Fruit fly (Drosophila melanogaster): ENCODE data around the gene CRAT.
A peak's percentile ranks its signal among the peaks of the same experiment; 100 is the strongest.

The CRAT gene

dm6 chr3R:6405674-6406565 is 30.1 kb upstream of the CRAT start, which contains the start of gene Dmtn:
TSS of gene Dmtn (minus strand) at chr3R:6405895.
- peak; percentile 16 for TF ChIP-seq CG1620 (GFP tag; optimal IDR thresholded peaks at IDR 0.05)
- TF ChIP-seq Mnt (GFP tag; optimal IDR thresholded peaks at IDR 0.05) = peak; percentile 54
- TF ChIP-seq CG7045 (GFP tag; optimal IDR thresholded peaks at IDR 0.05) = no peak
- peak; percentile 67 for TF ChIP-seq toe (GFP tag; optimal IDR thresholded peaks at IDR 0.05)
- peak; percentile 50 for TF ChIP-seq ovo (GFP tag; optimal IDR thresholded peaks at IDR 0.05)
- TF ChIP-seq Clk (GFP tag; optimal IDR thresholded peaks at IDR 0.05) = no peak
- no peak for TF ChIP-seq CG5204 (GFP tag; optimal IDR thresholded peaks at IDR 0.05)
- TF ChIP-seq CG14711 (tag; optimal IDR thresholded peaks at IDR 0.05) = peak; percentile 25
- TF ChIP-seq Crg-1 (GFP tag; optimal IDR thresholded peaks at IDR 0.05) = no peak
- peak; percentile 22 for TF ChIP-seq tj (GFP tag; optimal IDR thresholded peaks at IDR 0.05)
- peak; percentile 14 for TF ChIP-seq cic (GFP tag; optimal IDR thresholded peaks at IDR 0.05)
- TF ChIP-seq CG12768 (GFP tag; optimal IDR thresholded peaks at IDR 0.05) = peak; percentile 27
- TF ChIP-seq CG11617 (GFP tag; optimal IDR thresholded peaks at IDR 0.05) = peak; percentile 15
- no peak for TF ChIP-seq cnc (optimal IDR thresholded peaks at IDR 0.05)
- TF ChIP-seq kay (GFP tag; ENCODE audit: borderline replicate concordance) = no peak
- TF ChIP-seq CG7101 (tag; optimal IDR thresholded peaks at IDR 0.05) = peak; percentile 54
- no peak for TF ChIP-seq Hr96 (GFP tag; optimal IDR thresholded peaks at IDR 0.05)
- peak; percentile 74 for TF ChIP-seq bab1 (GFP tag; optimal IDR thresholded peaks at IDR 0.05)
- peak; percentile 42 for TF ChIP-seq CG33017 (tag; optimal IDR thresholded peaks at IDR 0.05)
- no peak for TF ChIP-seq pad (GFP tag; optimal IDR thresholded peaks at IDR 0.05)

DNA sequence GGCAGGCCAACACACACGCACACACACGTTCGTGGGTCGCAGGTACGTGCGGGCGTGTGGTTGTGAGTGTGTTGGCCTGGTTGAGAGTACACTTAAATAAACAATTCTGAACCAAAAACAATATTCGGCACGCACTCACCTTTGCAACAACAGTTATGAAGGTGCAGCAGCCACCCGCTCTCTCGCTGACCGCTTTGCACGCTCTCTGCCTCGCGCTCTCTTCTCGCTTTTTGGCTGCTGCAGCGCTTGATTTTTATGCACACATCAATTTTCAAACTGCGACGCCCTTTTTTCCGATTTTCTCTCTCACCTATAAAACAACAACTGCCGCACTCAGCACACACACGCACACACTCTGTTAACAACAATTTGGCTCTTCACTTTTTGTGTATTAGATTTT is 29.4 kb upstream of the CRAT start:
- TF ChIP-seq Hr96 (GFP tag; optimal IDR thresholded peaks at IDR 0.05) (no peak), Crg-1 (GFP tag; optimal IDR thresholded peaks at IDR 0.05) (no peak), cnc (optimal IDR thresholded peaks at IDR 0.05) (no peak), toe (GFP tag; optimal IDR thresholded peaks at IDR 0.05) (no peak), CG33017 (tag; optimal IDR thresholded peaks at IDR 0.05) (no peak), kay (GFP tag; ENCODE audit: borderline replicate concordance) (no peak), CG11617 (GFP tag; optimal IDR thresholded peaks at IDR 0.05) (no peak)

DNA sequence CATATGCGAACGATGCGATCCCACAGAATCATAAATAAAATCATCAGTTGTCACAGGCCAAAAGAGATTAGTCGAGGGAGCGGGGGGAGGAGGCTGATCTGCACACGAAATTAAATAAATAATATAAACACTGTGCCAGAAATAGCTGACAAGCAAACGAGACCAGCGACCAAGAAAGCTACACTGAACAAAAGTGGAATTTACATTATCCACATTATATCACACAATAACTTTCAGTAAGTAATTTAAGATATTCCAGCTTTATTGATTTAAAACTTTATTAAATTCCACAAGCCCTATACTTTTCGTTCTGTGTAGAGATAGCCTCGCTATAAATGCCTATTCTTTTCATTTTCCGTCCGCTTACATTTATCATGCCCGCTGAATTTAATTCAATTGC is 28.3 kb upstream of the CRAT start:
- TF ChIP-seq Hr96 (GFP tag; optimal IDR thresholded peaks at IDR 0.05) = peak; percentile 16
- TF ChIP-seq cic (GFP tag; optimal IDR thresholded peaks at IDR 0.05) = no peak
- peak; percentile 51 for TF ChIP-seq CG14711 (tag; optimal IDR thresholded peaks at IDR 0.05)
- TF ChIP-seq CG1620 (GFP tag; optimal IDR thresholded peaks at IDR 0.05) = peak; percentile 3
- TF ChIP-seq tj (GFP tag; optimal IDR thresholded peaks at IDR 0.05) = peak; percentile 41
- no peak for TF ChIP-seq CG7045 (GFP tag; optimal IDR thresholded peaks at IDR 0.05)
- peak; percentile 30 for TF ChIP-seq CG33017 (tag; optimal IDR thresholded peaks at IDR 0.05)
- TF ChIP-seq CG12768 (GFP tag; optimal IDR thresholded peaks at IDR 0.05) = no peak
- TF ChIP-seq kay (GFP tag; ENCODE audit: borderline replicate concordance) = no peak
- TF ChIP-seq bab1 (GFP tag; optimal IDR thresholded peaks at IDR 0.05) = peak; percentile 54
- peak; percentile 11 for TF ChIP-seq CG11617 (GFP tag; optimal IDR thresholded peaks at IDR 0.05)
- TF ChIP-seq toe (GFP tag; optimal IDR thresholded peaks at IDR 0.05) = no peak
- no peak for TF ChIP-seq CG5204 (GFP tag; optimal IDR thresholded peaks at IDR 0.05)
- peak; percentile 38 for TF ChIP-seq CG7101 (tag; optimal IDR thresholded peaks at IDR 0.05)
- TF ChIP-seq Mnt (GFP tag; optimal IDR thresholded peaks at IDR 0.05) = no peak

DNA sequence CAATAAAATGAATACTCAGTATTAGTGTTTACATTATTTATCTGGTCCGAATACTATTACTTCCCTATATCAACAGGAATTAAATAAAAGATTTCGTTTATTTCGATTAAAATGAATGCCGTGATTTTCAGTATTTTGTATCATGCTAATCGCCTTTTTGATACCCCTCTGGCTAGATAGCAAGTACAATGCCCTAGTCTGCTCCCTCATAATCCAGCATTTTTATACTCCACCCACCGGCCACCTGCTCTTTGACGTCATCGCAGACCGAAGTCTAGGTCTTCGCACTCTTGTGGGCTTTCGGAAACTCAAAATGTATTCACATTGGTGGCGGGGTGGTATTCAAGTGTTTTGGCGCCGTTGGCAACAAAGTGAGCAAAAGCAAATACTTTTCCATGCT is 27.8 kb upstream of the CRAT start:
- no peak for TF ChIP-seq Crg-1 (GFP tag; optimal IDR thresholded peaks at IDR 0.05)
- TF ChIP-seq Mnt (GFP tag; optimal IDR thresholded peaks at IDR 0.05) = no peak
- TF ChIP-seq kay (GFP tag; ENCODE audit: borderline replicate concordance) = no peak
- TF ChIP-seq CG12768 (GFP tag; optimal IDR thresholded peaks at IDR 0.05) = no peak
- TF ChIP-seq CG11617 (GFP tag; optimal IDR thresholded peaks at IDR 0.05) = no peak
- TF ChIP-seq CG33017 (tag; optimal IDR thresholded peaks at IDR 0.05) = no peak
- TF ChIP-seq cic (GFP tag; optimal IDR thresholded peaks at IDR 0.05) = no peak
- TF ChIP-seq CG7045 (GFP tag; optimal IDR thresholded peaks at IDR 0.05) = no peak
- no peak for TF ChIP-seq toe (GFP tag; optimal IDR thresholded peaks at IDR 0.05)
- TF ChIP-seq Hr96 (GFP tag; optimal IDR thresholded peaks at IDR 0.05) = no peak
- TF ChIP-seq CG5204 (GFP tag; optimal IDR thresholded peaks at IDR 0.05) = no peak
- TF ChIP-seq cnc (optimal IDR thresholded peaks at IDR 0.05) = no peak
- no peak for TF ChIP-seq CG14711 (tag; optimal IDR thresholded peaks at IDR 0.05)

DNA sequence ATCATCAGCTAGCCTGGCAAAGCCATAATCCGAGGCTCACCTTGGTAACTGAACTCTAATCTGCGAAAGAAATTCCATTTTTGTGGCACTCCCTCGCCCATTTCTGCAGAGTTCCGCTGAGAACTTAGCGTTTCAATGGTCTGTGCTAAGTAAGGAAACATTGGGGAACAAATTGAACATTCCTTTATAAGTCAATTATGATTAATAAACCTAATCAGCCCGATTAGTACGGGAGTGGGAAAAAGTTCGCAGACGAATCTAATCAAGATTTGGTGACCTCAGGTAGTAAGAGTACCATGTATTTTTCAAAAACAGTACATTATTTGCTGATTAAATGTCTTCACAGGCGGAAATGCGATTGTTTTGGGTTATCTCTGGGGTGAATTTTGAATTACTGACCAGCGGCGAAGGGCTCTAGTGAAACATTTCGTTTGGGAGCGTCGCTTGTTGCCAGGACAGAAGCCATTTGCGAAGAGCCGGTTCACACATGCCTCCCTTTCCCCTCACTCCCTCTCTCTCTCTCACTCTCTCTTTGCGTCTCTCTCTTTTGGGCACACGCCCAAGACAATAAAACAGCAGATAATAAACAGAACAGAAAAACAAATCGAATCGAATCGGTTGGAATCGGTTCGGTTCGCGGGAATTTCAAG is 26.8 kb upstream of the CRAT start:
- TF ChIP-seq cic (GFP tag; optimal IDR thresholded peaks at IDR 0.05) (peak; percentile 13), kay (GFP tag; ENCODE audit: borderline replicate concordance) (no peak)

DNA sequence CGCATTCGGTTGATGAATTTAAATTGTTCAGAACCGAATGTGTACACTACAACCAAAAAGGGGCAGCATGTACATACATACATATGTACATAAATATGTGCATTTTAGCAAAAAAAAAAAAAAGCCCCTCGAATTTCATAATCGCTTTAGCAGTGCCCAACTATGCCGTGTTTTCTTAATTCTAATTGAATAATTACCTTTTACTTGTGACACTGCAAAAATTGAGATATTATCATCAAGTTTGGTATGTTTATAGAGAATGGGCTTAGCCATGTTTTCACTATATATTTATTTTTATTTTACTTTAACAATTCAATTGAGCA is 25.6 kb upstream of the CRAT start:
- TF ChIP-seq ovo (GFP tag; optimal IDR thresholded peaks at IDR 0.05) = no peak
- TF ChIP-seq Clk (GFP tag; optimal IDR thresholded peaks at IDR 0.05) = no peak
- no peak for TF ChIP-seq Crg-1 (GFP tag; optimal IDR thresholded peaks at IDR 0.05)
- TF ChIP-seq kay (GFP tag; ENCODE audit: borderline replicate concordance) = no peak
- TF ChIP-seq CG14711 (tag; optimal IDR thresholded peaks at IDR 0.05) = no peak
- TF ChIP-seq tj (GFP tag; optimal IDR thresholded peaks at IDR 0.05) = no peak
- no peak for TF ChIP-seq Hr96 (GFP tag; optimal IDR thresholded peaks at IDR 0.05)
- no peak for TF ChIP-seq CG11617 (GFP tag; optimal IDR thresholded peaks at IDR 0.05)
- TF ChIP-seq CG7045 (GFP tag; optimal IDR thresholded peaks at IDR 0.05) = no peak
- no peak for TF ChIP-seq Mnt (GFP tag; optimal IDR thresholded peaks at IDR 0.05)
